Worm (Caenorhabditis elegans): Measurements from ENCODE around the gene tos-1.

- TF ChIP-seq nfya-1 (tag; optimal IDR thresholded peaks at IDR 0.05; ENCODE audit: insufficient read depth), result no peak
- peak; percentile 23 for TF ChIP-seq pha-4 (tag; optimal IDR thresholded peaks at IDR 0.05)
- TF ChIP-seq ceh-16 (tag; optimal IDR thresholded peaks at IDR 0.05), result no peak
- no peak for TF ChIP-seq unc-39 (tag; optimal IDR thresholded peaks at IDR 0.05)
Observed at ce11 chrV:9297332-9297731, 46.7 kb downstream of the tos-1 start, which contains the start of gene F44A2.5.

All from whole organism, L3 larva.